Worm (Caenorhabditis elegans) whole organism, L1 larva: ENCODE measurements around the gene ntl-4.

Source experiments
- C16A3.4 ChIP-seq: fragments of 150-350 bp; optimal IDR thresholded peaks from 2 replicates; lab custom pipeline; 2014; ENCODE audit warnings: missing biosample characterization, missing genetic modification characterization
- Y116A8C.19 ChIP-seq: sonication (generic microtip); optimal IDR thresholded peaks from 2 replicates; lab custom pipeline; 2016; ENCODE audit warnings: missing compliant biosample characterization, missing genetic modification characterization, borderline replicate concordance
- alr-1 ChIP-seq: fragments of 200-800 bp; sonication (Bioruptor generic); optimal IDR thresholded peaks from 2 replicates; lab custom pipeline; 2018; ENCODE audit warnings: borderline replicate concordance, mild to moderate bottlenecking, missing genetic modification characterization, missing compliant biosample characterization
- aly-2 ChIP-seq: fragments of 150-350 bp; optimal IDR thresholded peaks from 2 replicates; lab custom pipeline; 2014; ENCODE audit warnings: missing biosample characterization, missing genetic modification characterization
- ama-1 ChIP-seq: fragments of 150-350 bp; optimal IDR thresholded peaks from 2 replicates; lab custom pipeline; 2014
- blmp-1 ChIP-seq: fragments of 150-350 bp; optimal IDR thresholded peaks from 2 replicates; lab custom pipeline; 2014; ENCODE audit warnings: missing biosample characterization, missing genetic modification characterization
- ceh-8 ChIP-seq: fragments of 200-800 bp; sonication (Bioruptor generic); optimal IDR thresholded peaks from 2 replicates; lab custom pipeline; 2018; ENCODE audit warnings: mild to moderate bottlenecking, missing genetic modification characterization, moderate library complexity, missing compliant biosample characterization
- ceh-82 ChIP-seq, 3 experiments: fragments of 150-350 bp in 1 of 3; sonication (generic microtip) in 2 of 3; optimal IDR thresholded peaks; 2 replicates each; lab custom pipeline; 2014 to 2017; ENCODE audit warnings: missing biosample characterization in 3 of 3, missing genetic modification characterization in 3 of 3
- ceh-88 ChIP-seq: fragments of 200-800 bp; sonication (Bioruptor generic); IDR thresholded peaks from 2 replicates; pipeline ENCODE4 v1.3.6; 2022; ENCODE audit warnings: missing genetic modification characterization, missing compliant biosample characterization
- ceh-90 ChIP-seq: sonication (generic microtip); optimal IDR thresholded peaks from 2 replicates; lab custom pipeline; 2016; ENCODE audit warnings: missing genetic modification characterization, missing compliant biosample characterization
- dpl-1 ChIP-seq, 3 experiments: fragments of 150-350 bp in 2 of 3; sonication (generic microtip) in 1 of 3; optimal IDR thresholded peaks; 2 replicates each; lab custom pipeline; 2014 to 2017; ENCODE audit warnings: missing biosample characterization in 3 of 3, missing genetic modification characterization in 3 of 3, missing genetic modification reagents in 3 of 3
- elt-2 ChIP-seq: sonication (generic microtip); optimal IDR thresholded peaks from 2 replicates; lab custom pipeline; 2016; ENCODE audit warnings: missing genetic modification characterization, mild to moderate bottlenecking, inconsistent platforms, missing compliant biosample characterization, missing genetic modification reagents
- fkh-10 ChIP-seq: sonication (generic microtip); optimal IDR thresholded peaks from 2 replicates; lab custom pipeline; 2017; ENCODE audit warnings: missing biosample characterization, missing genetic modification reagents, missing genetic modification characterization
- hlh-17 ChIP-seq: fragments of 200-800 bp; sonication (Bioruptor generic); optimal IDR thresholded peaks from 2 replicates; lab custom pipeline; 2018; ENCODE audit warnings: missing genetic modification characterization, mild to moderate bottlenecking, missing compliant biosample characterization, moderate library complexity, borderline replicate concordance
- hlh-4 ChIP-seq: sonication (generic microtip); optimal IDR thresholded peaks from 2 replicates; lab custom pipeline; 2016; ENCODE audit warnings: mild to moderate bottlenecking, missing genetic modification characterization, missing compliant biosample characterization
- irx-1 ChIP-seq: sonication (generic microtip); optimal IDR thresholded peaks from 2 replicates; lab custom pipeline; 2016; ENCODE audit warnings: missing genetic modification characterization, missing compliant biosample characterization
- isw-1 ChIP-seq: fragments of 200-800 bp; sonication (Bioruptor generic); IDR thresholded peaks from 2 replicates; pipeline ENCODE4 v1.3.6; 2022; ENCODE audit warnings: missing genetic modification characterization, missing compliant biosample characterization
- lin-14 ChIP-seq: fragments of 200-800 bp; sonication (Bioruptor generic); optimal IDR thresholded peaks from 2 replicates; lab custom pipeline; 2018; ENCODE audit warnings: mild to moderate bottlenecking, missing genetic modification characterization, moderate library complexity, missing compliant biosample characterization
- lin-15B ChIP-seq: fragments of 150-350 bp; sonication (generic microtip); optimal IDR thresholded peaks from 3 replicates; lab custom pipeline; 2014; ENCODE audit warnings: missing biosample characterization, missing genetic modification characterization
- lin-35 ChIP-seq, 2 experiments: fragments of 150-350 bp; optimal IDR thresholded peaks; 2 replicates each; lab custom pipeline; 2014; ENCODE audit warnings: missing biosample characterization in 2 of 2, missing genetic modification characterization in 2 of 2, missing genetic modification reagents in 2 of 2
- lin-39 ChIP-seq: fragments of 150-350 bp; optimal IDR thresholded peaks from 2 replicates; lab custom pipeline; 2014; ENCODE audit warnings: missing biosample characterization, missing genetic modification reagents, missing genetic modification characterization
- mab-9 ChIP-seq: fragments of 200-800 bp; sonication (Bioruptor generic); IDR thresholded peaks from 2 replicates; pipeline ENCODE4 v1.3.6; 2022; ENCODE audit warnings: missing genetic modification reagents, missing genetic modification characterization, missing compliant biosample characterization
- mef-2 ChIP-seq: fragments of 150-350 bp; optimal IDR thresholded peaks from 2 replicates; lab custom pipeline; 2014; ENCODE audit warnings: missing biosample characterization, missing genetic modification characterization
- mep-1 ChIP-seq: fragments of 150-350 bp; optimal IDR thresholded peaks from 2 replicates; lab custom pipeline; 2014; ENCODE audit warnings: missing biosample characterization, missing genetic modification characterization
- nhr-11 ChIP-seq: fragments of 150-350 bp; optimal IDR thresholded peaks from 2 replicates; lab custom pipeline; 2014; ENCODE audit warnings: missing biosample characterization, missing genetic modification characterization
- nhr-12 ChIP-seq: sonication (generic microtip); optimal IDR thresholded peaks from 2 replicates; lab custom pipeline; 2017; ENCODE audit warnings: missing biosample characterization, missing genetic modification characterization
- nhr-19 ChIP-seq: fragments of 200-800 bp; sonication (Bioruptor generic); conservative IDR thresholded peaks from 2 replicates; pipeline ENCODE4 v1.3.6; 2022; ENCODE audit warnings: missing genetic modification characterization, missing compliant biosample characterization
- nhr-237 ChIP-seq: fragments of 150-350 bp; optimal IDR thresholded peaks from 2 replicates; lab custom pipeline; 2014; ENCODE audit warnings: missing biosample characterization, missing genetic modification characterization
- nhr-47 ChIP-seq: sonication (generic microtip); optimal IDR thresholded peaks from 2 replicates; lab custom pipeline; 2016; ENCODE audit warnings: mild to moderate bottlenecking, missing genetic modification characterization, moderate library complexity, missing compliant biosample characterization
- nhr-77 ChIP-seq: fragments of 150-350 bp; optimal IDR thresholded peaks from 2 replicates; lab custom pipeline; 2014; ENCODE audit warnings: missing biosample characterization, missing genetic modification characterization
- nhr-85 ChIP-seq: sonication (generic microtip); peaks from one replicate; lab custom pipeline; 2016; ENCODE audit warnings: missing genetic modification characterization, inconsistent platforms, missing compliant biosample characterization
- pax-3 ChIP-seq: fragments of 200-800 bp; sonication (Bioruptor generic); optimal IDR thresholded peaks from 2 replicates; lab custom pipeline; 2018; ENCODE audit warnings: mild to moderate bottlenecking, missing genetic modification characterization, moderate library complexity, missing compliant biosample characterization
- snu-23 ChIP-seq: sonication (generic microtip); optimal IDR thresholded peaks from 2 replicates; lab custom pipeline; 2016; ENCODE audit warnings: missing genetic modification characterization, missing compliant biosample characterization
- sox-4 ChIP-seq: sonication (generic microtip); optimal IDR thresholded peaks from 2 replicates; lab custom pipeline; 2016; ENCODE audit warnings: missing genetic modification characterization, missing compliant biosample characterization
- sptf-1 ChIP-seq: fragments of 150-350 bp; optimal IDR thresholded peaks from 2 replicates; lab custom pipeline; 2014; ENCODE audit warnings: missing biosample characterization, missing genetic modification characterization
- sup-37 ChIP-seq: fragments of 200-800 bp; sonication (Bioruptor generic); optimal IDR thresholded peaks from 2 replicates; lab custom pipeline; 2018; ENCODE audit warnings: mild to moderate bottlenecking, missing genetic modification characterization, missing compliant biosample characterization
- swsn-7 ChIP-seq: sonication (generic microtip); optimal IDR thresholded peaks from 2 replicates; lab custom pipeline; 2016; ENCODE audit warnings: missing genetic modification characterization, missing compliant biosample characterization
- unc-130 ChIP-seq: fragments of 150-350 bp; optimal IDR thresholded peaks from 2 replicates; lab custom pipeline; 2017; ENCODE audit warnings: missing biosample characterization, missing genetic modification characterization, inconsistent platforms
- unc-30 ChIP-seq: sonication (generic microtip); optimal IDR thresholded peaks from 2 replicates; lab custom pipeline; 2017; ENCODE audit warnings: missing biosample characterization, missing genetic modification characterization
- unc-62 ChIP-seq: fragments of 150-350 bp; optimal IDR thresholded peaks from 2 replicates; lab custom pipeline; 2014; ENCODE audit warnings: missing biosample characterization, missing genetic modification reagents, missing genetic modification characterization
- unc-98 ChIP-seq: fragments of 200-800 bp; sonication (Bioruptor generic); IDR thresholded peaks from 2 replicates; pipeline ENCODE4 v1.3.6; 2022; ENCODE audit warnings: missing genetic modification characterization, missing compliant biosample characterization
- vab-15 ChIP-seq: sonication (generic microtip); optimal IDR thresholded peaks from 2 replicates; lab custom pipeline; 2017; ENCODE audit warnings: missing genotype, mild to moderate bottlenecking, missing genetic modification characterization, missing compliant biosample characterization
- xbp-1 ChIP-seq: sonication (generic microtip); optimal IDR thresholded peaks from 2 replicates; lab custom pipeline; 2016; ENCODE audit warnings: missing genetic modification characterization, missing compliant biosample characterization
- zag-1 ChIP-seq: fragments of 150-350 bp; optimal IDR thresholded peaks from 2 replicates; lab custom pipeline; 2014; ENCODE audit warnings: missing biosample characterization, missing genetic modification characterization
- ztf-11 ChIP-seq, 2 experiments: sonication (generic microtip); optimal IDR thresholded peaks; 2 replicates each; lab custom pipeline; 2016 to 2017; ENCODE audit warnings: missing genetic modification characterization in 2 of 2, missing biosample characterization in 1 of 2, missing compliant biosample characterization in 1 of 2

Gene ntl-4

DNA sequence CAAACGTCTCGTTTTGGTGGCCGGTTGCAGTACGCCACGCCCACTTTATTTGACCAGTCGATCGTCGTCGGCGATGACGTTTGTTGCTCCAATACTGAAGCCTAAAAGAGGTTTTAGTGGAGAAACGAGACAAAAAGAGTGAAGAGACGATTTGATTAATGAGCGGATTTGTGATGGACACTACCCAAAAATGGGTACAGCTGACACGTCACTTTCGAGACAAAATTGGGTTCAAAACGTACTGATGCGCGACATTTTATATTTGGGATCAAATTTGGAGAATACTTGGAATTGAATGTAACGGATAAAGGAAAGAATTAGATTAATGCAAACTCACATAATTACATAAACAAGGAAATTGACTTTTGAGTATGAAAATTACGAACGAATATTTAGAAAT, 12.9 kb upstream of the ntl-4 start, which contains the start of gene ilys-4:
TSS of gene ilys-4 (minus strand) at position 101 of the 400 bp plus-strand sequence.
- TF ChIP-seq nhr-12 (tag; lab: Kevin White, UChicago): no peak
- no peak for TF ChIP-seq ceh-8 (GFP tag; lab: Kevin White, UChicago)
- no peak for TF ChIP-seq snu-23 (GFP tag; lab: Kevin White, UChicago)
- no peak for TF ChIP-seq swsn-7 (tag; lab: Kevin White, UChicago)
- TF ChIP-seq fkh-10 (GFP tag; lab: Kevin White, UChicago): no peak
- no peak for TF ChIP-seq nhr-85 (tag; lab: Kevin White, UChicago)
- no peak for TF ChIP-seq unc-98 (GFP tag; lab: Robert Waterston, UW)
- TF ChIP-seq zag-1 (tag; lab: Kevin White, UChicago): no peak
- TF ChIP-seq nhr-47 (tag; lab: Kevin White, UChicago): no peak
- no peak for TF ChIP-seq irx-1 (tag; lab: Kevin White, UChicago)
- TF ChIP-seq alr-1: no peak
- no peak for TF ChIP-seq mab-9 (GFP tag; lab: Robert Waterston, UW)
- no peak for TF ChIP-seq ceh-90 (tag; lab: Kevin White, UChicago)
- no peak for TF ChIP-seq lin-39 (tag; lab: Kevin White, UChicago)
- no peak for TF ChIP-seq nhr-11 (tag; lab: Kevin White, UChicago)
- TF ChIP-seq sox-4 (tag; lab: Kevin White, UChicago): no peak
- TF ChIP-seq ama-1 (lab: Kevin White, UChicago): no peak
- TF ChIP-seq nhr-237 (tag; lab: Kevin White, UChicago): no peak

DNA sequence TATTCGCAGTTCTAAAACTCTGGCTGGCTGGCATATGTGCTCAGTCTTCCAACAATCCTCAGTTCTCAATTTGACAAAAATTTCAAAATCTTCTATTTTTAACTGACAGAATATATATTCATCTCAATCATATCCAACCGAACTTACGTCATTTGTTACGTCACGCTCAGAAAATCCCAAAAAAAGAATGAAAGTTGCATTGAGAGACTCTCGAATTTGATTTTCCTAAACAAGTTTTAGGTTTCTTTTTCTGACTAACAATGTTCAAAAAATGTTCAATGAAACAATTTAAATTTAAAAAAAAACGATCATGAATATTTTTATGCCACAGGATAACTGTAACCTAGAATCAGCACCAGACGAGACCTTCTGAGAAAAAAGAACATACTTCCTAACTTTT, 12.4 kb upstream of the ntl-4 start:
- TF ChIP-seq Y116A8C.19 (tag; lab: Kevin White, UChicago) (no peak), unc-130 (no peak), ceh-82 (tag; optimal IDR thresholded peaks at IDR 0.05; lab: Kevin White, UChicago) (no peak), ceh-8 (GFP tag; lab: Kevin White, UChicago) (no peak), lin-35 (GFP tag; optimal IDR thresholded peaks at IDR 0.05; lab: Kevin White, UChicago) (no peak), nhr-19 (no peak), hlh-17 (GFP tag; lab: Kevin White, UChicago) (no peak), unc-30 (no peak), isw-1 (GFP tag; lab: Robert Waterston, UW) (no peak), fkh-10 (GFP tag; lab: Kevin White, UChicago) (peak; percentile 48), dpl-1 (GFP tag; optimal IDR thresholded peaks at IDR 0.05; lab: Kevin White, UChicago) (no peak), snu-23 (GFP tag; lab: Kevin White, UChicago) (no peak), ceh-88 (GFP tag; lab: Robert Waterston, UW) (no peak), vab-15 (tag; lab: Kevin White, UChicago) (no peak), lin-14 (GFP tag; lab: Kevin White, UChicago) (peak; percentile 29), mep-1 (tag; lab: Kevin White, UChicago) (no peak), sptf-1 (tag; lab: Kevin White, UChicago) (no peak)
- TF ChIP-seq, all 84 proteins: peak for 2

DNA sequence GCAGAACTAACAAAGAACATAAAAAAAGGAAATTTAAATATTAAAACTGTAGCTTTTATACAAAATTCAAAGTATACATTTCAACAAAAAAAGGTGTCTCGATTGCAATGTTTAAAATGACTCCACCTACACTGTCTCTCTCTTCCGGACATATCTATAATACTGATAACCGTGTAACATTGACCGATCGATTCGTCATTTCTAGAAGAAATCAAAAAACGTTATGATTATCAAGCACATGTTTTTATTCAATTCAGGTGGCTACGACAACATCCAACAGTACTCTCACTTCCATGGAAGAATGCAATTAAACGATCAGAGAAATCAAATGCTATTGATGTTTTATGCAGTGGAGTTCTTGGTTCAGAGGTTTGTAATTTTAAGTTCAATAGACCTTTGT, 11.9 kb upstream of the ntl-4 start:
- peak in 1 of 2 experiments; percentile 23 for TF ChIP-seq lin-35 (GFP tag; optimal IDR thresholded peaks at IDR 0.05; lab: Kevin White, UChicago)
- TF ChIP-seq C16A3.4 (tag; lab: Kevin White, UChicago): no peak
- peak; percentile 60 for TF ChIP-seq elt-2
- TF ChIP-seq, all 84 proteins: peak for 2

DNA sequence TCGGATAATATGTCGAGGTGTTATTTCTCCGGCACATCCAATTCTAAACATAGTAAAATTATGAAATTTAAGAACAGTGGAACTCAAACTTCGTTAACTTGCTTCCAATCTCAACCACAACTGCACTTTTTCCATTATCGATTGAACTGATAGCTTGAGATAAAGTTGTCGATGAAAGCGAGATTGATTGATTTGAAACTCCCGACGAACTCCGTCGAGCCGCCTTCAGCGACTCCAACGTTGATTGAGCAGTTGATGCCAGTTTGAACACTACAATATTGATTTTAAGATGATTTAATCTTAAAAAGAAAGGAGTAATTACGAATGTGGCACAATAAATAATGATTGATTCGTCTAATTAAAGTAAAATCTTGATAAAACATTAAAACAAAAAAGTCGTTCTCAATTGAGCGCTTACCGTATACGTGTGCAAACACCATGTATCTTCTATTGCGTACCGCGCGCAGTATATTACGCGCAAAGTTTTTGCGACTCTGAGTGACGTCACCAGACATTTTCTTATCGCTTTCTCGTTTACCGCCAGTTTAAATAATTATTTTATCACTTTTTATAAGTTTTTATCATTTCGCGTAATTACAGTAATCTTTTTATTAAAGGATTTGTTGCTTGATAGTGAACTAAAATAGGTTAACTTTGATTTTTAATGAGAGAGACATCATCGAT, 8.0 kb upstream of the ntl-4 start, which contains the start of gene arp-11:
TSS of gene arp-11 (minus strand) at position 51 of the 684 bp plus-strand sequence.
- no peak for TF ChIP-seq unc-62 (GFP tag; lab: Kevin White, UChicago)
- TF ChIP-seq mef-2: peak; percentile 57
- no peak for TF ChIP-seq vab-15 (tag; lab: Kevin White, UChicago)
- no peak for TF ChIP-seq lin-39 (tag; lab: Kevin White, UChicago)
- TF ChIP-seq nhr-77 (tag; lab: Kevin White, UChicago): peak; percentile 40
- TF ChIP-seq sox-4 (tag; lab: Kevin White, UChicago): no peak
- TF ChIP-seq sup-37: no peak
- TF ChIP-seq fkh-10 (GFP tag; lab: Kevin White, UChicago): no peak
- TF ChIP-seq mep-1 (tag; lab: Kevin White, UChicago): peak; percentile 85
- TF ChIP-seq ztf-11 (tag; optimal IDR thresholded peaks at IDR 0.05; lab: Kevin White, UChicago): no peak
- TF ChIP-seq blmp-1: peak; percentile 67
- TF ChIP-seq aly-2 (tag; lab: Kevin White, UChicago): no peak
- peak; percentile 4 to 68 (median 17) for TF ChIP-seq ceh-82 (tag; optimal IDR thresholded peaks at IDR 0.05; lab: Kevin White, UChicago)
- no peak for TF ChIP-seq hlh-4 (tag; lab: Kevin White, UChicago)
- peak; percentile 86 for TF ChIP-seq lin-14 (GFP tag; lab: Kevin White, UChicago)
- TF ChIP-seq pax-3 (tag; lab: Kevin White, UChicago): no peak
- TF ChIP-seq hlh-17 (GFP tag; lab: Kevin White, UChicago): no peak
- peak; percentile 77 for TF ChIP-seq xbp-1 (tag; lab: Kevin White, UChicago)
- TF ChIP-seq mab-9 (GFP tag; lab: Robert Waterston, UW): no peak
- peak; percentile 5 for TF ChIP-seq lin-15B (tag; lab: Kevin White, UChicago)
